Fruit fly (Drosophila melanogaster): Measurements from ENCODE around the gene CG4935.

Gene CG4935

dm6 chr2L:16269232-16270134 is 7.5 kb downstream of the CG4935 start (continued):
- peak; percentile 26 for TF ChIP-seq CG9797 (GFP tag; optimal IDR thresholded peaks at IDR 0.05)
- TF ChIP-seq CG13296 (GFP tag; optimal IDR thresholded peaks at IDR 0.05) = peak; percentile 96
- TF ChIP-seq CG30020 (tag; optimal IDR thresholded peaks at IDR 0.05) = peak; percentile 35
- peak; percentile 59 for TF ChIP-seq Mes4 (GFP tag; optimal IDR thresholded peaks at IDR 0.05)
- TF ChIP-seq Ets97D (GFP tag; optimal IDR thresholded peaks at IDR 0.05) = peak; percentile 98
- no peak for TF ChIP-seq CG30403 (GFP tag; optimal IDR thresholded peaks at IDR 0.05)

dm6 chr2L:16270667-16271485 is 8.9 kb downstream of the CG4935 start:
- TF ChIP-seq abd-A (tag; optimal IDR thresholded peaks at IDR 0.05) (no peak), Oaz (GFP tag; IDR thresholded peaks at IDR 0.05) (no peak), lab (GFP tag; optimal IDR thresholded peaks at IDR 0.05) (no peak), Sin3A (optimal IDR thresholded peaks at IDR 0.05) (no peak), Blimp-1 (GFP tag; optimal IDR thresholded peaks at IDR 0.05) (peak; percentile 0), sc (optimal IDR thresholded peaks at IDR 0.05) (no peak), sc (GFP tag; optimal IDR thresholded peaks at IDR 0.05) (no peak), CG10147 (GFP tag; optimal IDR thresholded peaks at IDR 0.05) (peak; percentile 4), NC2β (GFP tag; optimal IDR thresholded peaks at IDR 0.05) (no peak), corto (GFP tag; optimal IDR thresholded peaks at IDR 0.05) (peak; percentile 45), PHDP (tag; optimal IDR thresholded peaks at IDR 0.05) (peak; percentile 32), vvl (GFP tag; IDR thresholded peaks at IDR 0.05) (no peak), CG32772 (GFP tag; IDR thresholded peaks at IDR 0.05) (no peak), CG15514 (GFP tag; optimal IDR thresholded peaks at IDR 0.05) (peak; percentile 5), CG12659 (GFP tag; optimal IDR thresholded peaks at IDR 0.05) (peak; percentile 0), CG2120 (GFP tag; optimal IDR thresholded peaks at IDR 0.05) (peak; percentile 67), CG9876 (GFP tag; optimal IDR thresholded peaks at IDR 0.05) (no peak), CG7839 (tag; optimal IDR thresholded peaks at IDR 0.05) (peak; percentile 33), CG18599 (GFP tag; optimal IDR thresholded peaks at IDR 0.05) (peak; percentile 46), unpg (GFP tag; optimal IDR thresholded peaks at IDR 0.05) (peak; percentile 15), jigr1 (GFP tag; IDR thresholded peaks at IDR 0.05) (no peak), mirr (GFP tag; optimal IDR thresholded peaks at IDR 0.05) (no peak), HHEX (GFP tag; optimal IDR thresholded peaks at IDR 0.05) (peak; percentile 22), btn (GFP tag; optimal IDR thresholded peaks at IDR 0.05) (no peak), bsh (GFP tag; optimal IDR thresholded peaks at IDR 0.05) (peak in 1 of 2 experiments; percentile 13), HLH4C (GFP tag; IDR thresholded peaks at IDR 0.05; ENCODE audit: partially characterized antibody) (no peak), CG16815 (GFP tag; optimal IDR thresholded peaks at IDR 0.05) (no peak), Sry-β (GFP tag; optimal IDR thresholded peaks at IDR 0.05) (no peak), Hr3 (GFP tag; optimal IDR thresholded peaks at IDR 0.05) (peak; percentile 16), CG7928 (GFP tag; optimal IDR thresholded peaks at IDR 0.05) (no peak), emc (GFP tag; optimal IDR thresholded peaks at IDR 0.05) (no peak), CG11456 (GFP tag; IDR thresholded peaks at IDR 0.05) (no peak), Dip3 (GFP tag; optimal IDR thresholded peaks at IDR 0.05) (peak; percentile 37), Xrp1 (GFP tag; IDR thresholded peaks at IDR 0.05) (no peak), pfk (GFP tag; optimal IDR thresholded peaks at IDR 0.05) (peak; percentile 4), CG7556 (GFP tag; optimal IDR thresholded peaks at IDR 0.05) (peak; percentile 22), Sox100B (GFP tag; optimal IDR thresholded peaks at IDR 0.05) (peak; percentile 37), Asciz (GFP tag; optimal IDR thresholded peaks at IDR 0.05) (peak; percentile 6), CG30403 (GFP tag; optimal IDR thresholded peaks at IDR 0.05) (peak; percentile 37), HmgD (GFP tag; optimal IDR thresholded peaks at IDR 0.05) (no peak)
